Fruit fly (Drosophila melanogaster) whole organism, pupa: Measurements from ENCODE around the gene CG31635.

Experiments
- CG10348 ChIP-seq: fragments of 200-800 bp; sonication (Bioruptor generic); IDR thresholded peaks from 2 replicates; pipeline ENCODE4 v1.3.6; 2022; ENCODE audit warnings: missing biosample characterization, missing genetic modification characterization
- CG12605 ChIP-seq: fragments of 200-800 bp; sonication (Bioruptor generic); IDR thresholded peaks from 2 replicates; pipeline ENCODE4 v1.3.6; 2022; ENCODE audit warnings: missing biosample characterization, missing genetic modification characterization
- CG13204 ChIP-seq: fragments of 200-800 bp; sonication (Bioruptor generic); optimal IDR thresholded peaks from 2 replicates; lab custom pipeline; 2018; ENCODE audit warnings: missing biosample characterization, mild to moderate bottlenecking, missing genetic modification characterization, moderate library complexity
- CG14655 ChIP-seq: fragments of 200-800 bp; sonication (Bioruptor generic); optimal IDR thresholded peaks from 3 replicates; lab custom pipeline; 2017; ENCODE audit warnings: mild to moderate bottlenecking, missing biosample characterization, missing genetic modification reagents, missing genetic modification characterization
- CG15710 ChIP-seq: fragments of 200-800 bp; sonication (Bioruptor generic); optimal IDR thresholded peaks from 2 replicates; lab custom pipeline; 2018; ENCODE audit warnings: missing biosample characterization, mild to moderate bottlenecking, missing genetic modification characterization, moderate library complexity
- CG17806 ChIP-seq: fragments of 200-800 bp; sonication (Bioruptor generic); optimal IDR thresholded peaks from 2 replicates; lab custom pipeline; 2018; ENCODE audit warnings: missing biosample characterization, mild to moderate bottlenecking, missing genetic modification characterization, moderate library complexity
- CG32121 ChIP-seq: fragments of 200-800 bp; sonication (Bioruptor generic); IDR thresholded peaks from 2 replicates; pipeline ENCODE4 v1.3.6; 2022; ENCODE audit warnings: missing biosample characterization, missing genetic modification characterization
- CG34367 ChIP-seq: fragments of 200-800 bp; sonication (Bioruptor generic); optimal IDR thresholded peaks from 2 replicates; lab custom pipeline; 2018; ENCODE audit warnings: missing biosample characterization, mild to moderate bottlenecking, missing genetic modification characterization
- CG4496 ChIP-seq: fragments of 200-800 bp; sonication (Bioruptor generic); IDR thresholded peaks from 3 replicates; pipeline ENCODE4 v1.3.6; 2022; ENCODE audit warnings: missing biosample characterization, missing genetic modification characterization
- CG8159 ChIP-seq: fragments of 200-800 bp; sonication (Bioruptor generic); optimal IDR thresholded peaks from 3 replicates; lab custom pipeline; 2018; ENCODE audit warnings: missing biosample characterization, mild to moderate bottlenecking, missing genetic modification characterization, moderate library complexity
- CG8301 ChIP-seq: fragments of 200-800 bp; sonication (Bioruptor generic); optimal IDR thresholded peaks from 2 replicates; lab custom pipeline; 2018; ENCODE audit warnings: missing biosample characterization, mild to moderate bottlenecking, missing genetic modification characterization
- CG9948 ChIP-seq: fragments of 200-800 bp; sonication (Bioruptor generic); optimal IDR thresholded peaks from 2 replicates; lab custom pipeline; 2018; ENCODE audit warnings: missing biosample characterization, mild to moderate bottlenecking, missing genetic modification characterization, moderate library complexity
- D1 ChIP-seq: fragments of 200-800 bp; sonication (Bioruptor generic); optimal IDR thresholded peaks from 2 replicates; lab custom pipeline; 2018; ENCODE audit warnings: missing biosample characterization, mild to moderate bottlenecking, missing genetic modification characterization, moderate library complexity
- EcR ChIP-seq: fragments of 200-800 bp; sonication (Bioruptor generic); optimal IDR thresholded peaks from 3 replicates; lab custom pipeline; 2019; ENCODE audit warnings: missing biosample characterization, missing genetic modification characterization, mild to moderate bottlenecking, moderate library complexity, missing genetic modification reagents
- Ets98B ChIP-seq: fragments of 200-800 bp; sonication (Bioruptor generic); IDR thresholded peaks from 2 replicates; pipeline ENCODE4 v1.3.6; 2022; ENCODE audit warnings: missing biosample characterization, missing genetic modification characterization
- Pif1A ChIP-seq: fragments of 200-800 bp; sonication (Bioruptor generic); optimal IDR thresholded peaks from 3 replicates; lab custom pipeline; 2016; ENCODE audit warnings: missing biosample characterization, missing genetic modification characterization
- Pif1B ChIP-seq: fragments of 200-800 bp; sonication (Bioruptor generic); optimal IDR thresholded peaks from 3 replicates; lab custom pipeline; 2016; ENCODE audit warnings: missing biosample characterization, missing genetic modification characterization
- Snoo ChIP-seq: fragments of 200-800 bp; sonication (Bioruptor generic); optimal IDR thresholded peaks from 3 replicates; lab custom pipeline; 2017; ENCODE audit warnings: missing biosample characterization, mild to moderate bottlenecking, missing genetic modification characterization, inconsistent platforms
- fd96Ca ChIP-seq: fragments of 200-800 bp; sonication (Bioruptor generic); IDR thresholded peaks from 3 replicates; pipeline ENCODE4 v1.3.6; 2022; ENCODE audit warnings: missing biosample characterization, missing genetic modification characterization
- gl ChIP-seq: fragments of 200-800 bp; sonication (Bioruptor generic); optimal IDR thresholded peaks from 2 replicates; lab custom pipeline; 2018; ENCODE audit warnings: missing biosample characterization, mild to moderate bottlenecking, missing genetic modification characterization
- rn ChIP-seq: fragments of 200-800 bp; sonication (Bioruptor generic); IDR thresholded peaks from 2 replicates; pipeline ENCODE4 v1.3.6; 2022; ENCODE audit warnings: missing biosample characterization, missing genetic modification characterization

The CG31635 gene

dm6 chr2L:6611374-6612005 lies 37.4 kb downstream of the CG31635 start:
- no peak for TF ChIP-seq CG4496 (GFP tag; lab: Robert Waterston, UW)
- TF ChIP-seq Snoo, result no peak
- TF ChIP-seq CG32121 (GFP tag; lab: Robert Waterston, UW), result no peak
- TF ChIP-seq fd96Ca, result 0 out of 3 replicates have a peak, but pooled peaks have one; percentile 12
- TF ChIP-seq CG15710 (tag; lab: Kevin White, UChicago), result no peak
- TF ChIP-seq Pif1A (GFP tag; lab: Kevin White, UChicago), result no peak
- no peak for TF ChIP-seq Pif1B (GFP tag; lab: Kevin White, UChicago)
- no peak for TF ChIP-seq rn (GFP tag; lab: Robert Waterston, UW)
- TF ChIP-seq CG34367 (tag; lab: Kevin White, UChicago), result no peak
- no peak for TF ChIP-seq gl (tag; lab: Kevin White, UChicago)
- no peak for TF ChIP-seq CG12605
- TF ChIP-seq CG8301 (tag; lab: Kevin White, UChicago), result peak; percentile 13
- peak; percentile 12 for TF ChIP-seq CG14655
- TF ChIP-seq, all 21 proteins: peak for 3

- peak; percentile 30 for TF ChIP-seq D1 (tag; lab: Kevin White, UChicago)
- no peak for TF ChIP-seq EcR (GFP tag; lab: Kevin White, UChicago)
- peak; percentile 19 for TF ChIP-seq CG15710 (tag; lab: Kevin White, UChicago)
- TF ChIP-seq CG14655, result peak; percentile 66
- TF ChIP-seq Pif1A (GFP tag; lab: Kevin White, UChicago), result peak; percentile 7
- TF ChIP-seq CG8159, result peak; percentile 50
- peak; percentile 35 for TF ChIP-seq Pif1B (GFP tag; lab: Kevin White, UChicago)
- peak; percentile 89 for TF ChIP-seq CG4496 (GFP tag; lab: Robert Waterston, UW)
- peak; percentile 22 for TF ChIP-seq CG9948 (tag; lab: Kevin White, UChicago)
- no peak for TF ChIP-seq gl (tag; lab: Kevin White, UChicago)
- peak; percentile 58 for TF ChIP-seq CG17806 (tag; lab: Kevin White, UChicago)
- peak; percentile 54 for TF ChIP-seq CG34367 (tag; lab: Kevin White, UChicago)
- peak; percentile 37 for TF ChIP-seq rn (GFP tag; lab: Robert Waterston, UW)
- peak; percentile 61; the same call in 2 of the 3 replicates for TF ChIP-seq fd96Ca
- peak; percentile 76 for TF ChIP-seq CG12605
- TF ChIP-seq CG8301 (tag; lab: Kevin White, UChicago), result peak; percentile 68
- peak; percentile 58 for TF ChIP-seq Snoo
- TF ChIP-seq CG32121 (GFP tag; lab: Robert Waterston, UW), result peak; percentile 77
- TF ChIP-seq CG13204 (GFP tag; lab: Kevin White, UChicago), result no peak
- TF ChIP-seq Ets98B, result peak; percentile 77
- no peak for TF ChIP-seq CG10348 (GFP tag; lab: Robert Waterston, UW)
Measured at dm6 chr2L:6610683-6611373, 38.1 kb downstream of the CG31635 start, which contains the start of gene CG11050. Gene CG11050 (plus strand): TSS chr2L:6611011.

dm6 chr2L:6601018-6601505 lies 47.9 kb downstream of the CG31635 start, which contains the start of gene Dpp10:
Gene Dpp10 (minus strand): TSS chr2L:6601068.
- TF ChIP-seq Ets98B (peak; percentile 89), CG14655 (peak; percentile 73), CG8159 (peak; percentile 78), CG34367 (tag; lab: Kevin White, UChicago) (peak; percentile 56), fd96Ca (peak; percentile 86), CG32121 (GFP tag; lab: Robert Waterston, UW) (peak; percentile 88), D1 (tag; lab: Kevin White, UChicago) (peak; percentile 2), CG8301 (tag; lab: Kevin White, UChicago) (peak; percentile 66), Pif1B (GFP tag; lab: Kevin White, UChicago) (peak; percentile 55), Pif1A (GFP tag; lab: Kevin White, UChicago) (peak; percentile 78), rn (GFP tag; lab: Robert Waterston, UW) (0 out of 2 replicates have a peak, but pooled peaks have one; percentile 17), CG13204 (GFP tag; lab: Kevin White, UChicago) (no peak), CG12605 (peak; percentile 79), CG9948 (tag; lab: Kevin White, UChicago) (no peak), CG17806 (tag; lab: Kevin White, UChicago) (no peak), Snoo (peak; percentile 58), CG10348 (GFP tag; lab: Robert Waterston, UW) (peak; percentile 72), CG4496 (GFP tag; lab: Robert Waterston, UW) (peak; percentile 90), EcR (GFP tag; lab: Kevin White, UChicago) (no peak), gl (tag; lab: Kevin White, UChicago) (no peak), CG15710 (tag; lab: Kevin White, UChicago) (peak; percentile 72)

DNA sequence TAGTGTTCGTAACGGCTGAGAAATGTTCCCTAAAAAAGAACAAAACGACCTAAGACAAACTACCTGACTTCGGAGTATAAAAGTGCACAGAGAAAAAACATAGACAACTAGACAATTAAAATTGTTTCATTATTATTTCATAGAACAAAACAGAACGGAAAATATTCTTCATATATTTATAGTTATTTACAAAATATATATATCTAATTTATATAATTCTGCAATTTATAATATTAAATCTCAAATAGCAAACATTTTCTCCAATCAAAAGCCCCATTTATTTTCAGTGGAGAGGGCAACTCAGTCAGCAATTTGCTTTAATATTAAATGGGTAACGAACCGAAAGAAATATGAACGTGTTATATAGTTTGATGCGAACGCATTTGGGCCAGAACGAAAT lies 53.9 kb downstream of the CG31635 start:
- TF ChIP-seq EcR (GFP tag; lab: Kevin White, UChicago) (no peak), Ets98B (no peak), D1 (tag; lab: Kevin White, UChicago) (no peak), CG13204 (GFP tag; lab: Kevin White, UChicago) (no peak), CG12605 (no peak), Pif1B (GFP tag; lab: Kevin White, UChicago) (no peak), CG14655 (no peak), CG10348 (GFP tag; lab: Robert Waterston, UW) (no peak), CG32121 (GFP tag; lab: Robert Waterston, UW) (no peak), CG8159 (no peak), Pif1A (GFP tag; lab: Kevin White, UChicago) (no peak)

DNA sequence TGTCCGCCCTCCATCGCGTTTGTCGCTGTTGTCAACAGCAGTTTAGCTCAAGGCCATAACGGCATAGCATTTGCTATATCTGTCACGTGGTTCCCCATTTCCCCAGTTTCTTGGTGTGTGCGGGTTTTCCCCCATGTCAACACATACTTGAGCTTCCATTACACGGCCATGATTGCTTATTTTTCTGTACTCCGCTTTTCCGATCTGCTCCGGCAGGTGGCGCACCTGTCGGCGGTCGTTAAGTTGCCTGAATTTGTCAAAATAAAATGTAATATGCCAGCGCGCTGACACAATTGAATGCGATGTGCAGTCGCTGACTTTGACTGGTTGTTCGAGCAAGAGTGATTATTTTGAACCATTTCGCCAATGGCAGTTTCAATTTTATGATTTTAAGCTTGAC lies 64.6 kb downstream of the CG31635 start:
- TF ChIP-seq CG9948 (tag; lab: Kevin White, UChicago), result no peak
- no peak for TF ChIP-seq CG32121 (GFP tag; lab: Robert Waterston, UW)
- TF ChIP-seq fd96Ca, result no peak
- no peak for TF ChIP-seq gl (tag; lab: Kevin White, UChicago)
- TF ChIP-seq Snoo, result no peak
- TF ChIP-seq rn (GFP tag; lab: Robert Waterston, UW), result no peak
- TF ChIP-seq CG12605, result no peak
- TF ChIP-seq CG10348 (GFP tag; lab: Robert Waterston, UW), result no peak
- TF ChIP-seq EcR (GFP tag; lab: Kevin White, UChicago), result no peak
- no peak for TF ChIP-seq Pif1A (GFP tag; lab: Kevin White, UChicago)
- TF ChIP-seq CG4496 (GFP tag; lab: Robert Waterston, UW), result no peak
- TF ChIP-seq CG14655, result no peak
- TF ChIP-seq CG13204 (GFP tag; lab: Kevin White, UChicago), result no peak
- TF ChIP-seq CG8301 (tag; lab: Kevin White, UChicago), result no peak
- no peak for TF ChIP-seq CG15710 (tag; lab: Kevin White, UChicago)
- no peak for TF ChIP-seq D1 (tag; lab: Kevin White, UChicago)
- no peak for TF ChIP-seq CG17806 (tag; lab: Kevin White, UChicago)
- TF ChIP-seq CG8159, result no peak
- TF ChIP-seq, all 21 proteins: peak for 0
